Fruit fly (Drosophila melanogaster) whole organism, pupa: ENCODE data around the gene CG15283.

ENCODE experiments used
- CG10348 ChIP-seq: fragments of 200-800 bp; sonication (Bioruptor generic); IDR thresholded peaks from 2 replicates; pipeline ENCODE4 v1.3.6; 2022; ENCODE audit warnings: missing biosample characterization, missing genetic modification characterization
- CG12605 ChIP-seq: fragments of 200-800 bp; sonication (Bioruptor generic); IDR thresholded peaks from 2 replicates; pipeline ENCODE4 v1.3.6; 2022; ENCODE audit warnings: missing biosample characterization, missing genetic modification characterization
- CG13204 ChIP-seq: fragments of 200-800 bp; sonication (Bioruptor generic); optimal IDR thresholded peaks from 2 replicates; lab custom pipeline; 2018; ENCODE audit warnings: missing biosample characterization, mild to moderate bottlenecking, missing genetic modification characterization, moderate library complexity
- CG34367 ChIP-seq: fragments of 200-800 bp; sonication (Bioruptor generic); optimal IDR thresholded peaks from 2 replicates; lab custom pipeline; 2018; ENCODE audit warnings: missing biosample characterization, mild to moderate bottlenecking, missing genetic modification characterization
- CG4496 ChIP-seq: fragments of 200-800 bp; sonication (Bioruptor generic); IDR thresholded peaks from 3 replicates; pipeline ENCODE4 v1.3.6; 2022; ENCODE audit warnings: missing biosample characterization, missing genetic modification characterization
- CG9948 ChIP-seq: fragments of 200-800 bp; sonication (Bioruptor generic); optimal IDR thresholded peaks from 2 replicates; lab custom pipeline; 2018; ENCODE audit warnings: missing biosample characterization, mild to moderate bottlenecking, missing genetic modification characterization, moderate library complexity
- D1 ChIP-seq: fragments of 200-800 bp; sonication (Bioruptor generic); optimal IDR thresholded peaks from 2 replicates; lab custom pipeline; 2018; ENCODE audit warnings: missing biosample characterization, mild to moderate bottlenecking, missing genetic modification characterization, moderate library complexity
- EcR ChIP-seq: fragments of 200-800 bp; sonication (Bioruptor generic); optimal IDR thresholded peaks from 3 replicates; lab custom pipeline; 2019; ENCODE audit warnings: missing biosample characterization, missing genetic modification characterization, mild to moderate bottlenecking, moderate library complexity, missing genetic modification reagents
- gl ChIP-seq: fragments of 200-800 bp; sonication (Bioruptor generic); optimal IDR thresholded peaks from 2 replicates; lab custom pipeline; 2018; ENCODE audit warnings: missing biosample characterization, mild to moderate bottlenecking, missing genetic modification characterization

DNA sequence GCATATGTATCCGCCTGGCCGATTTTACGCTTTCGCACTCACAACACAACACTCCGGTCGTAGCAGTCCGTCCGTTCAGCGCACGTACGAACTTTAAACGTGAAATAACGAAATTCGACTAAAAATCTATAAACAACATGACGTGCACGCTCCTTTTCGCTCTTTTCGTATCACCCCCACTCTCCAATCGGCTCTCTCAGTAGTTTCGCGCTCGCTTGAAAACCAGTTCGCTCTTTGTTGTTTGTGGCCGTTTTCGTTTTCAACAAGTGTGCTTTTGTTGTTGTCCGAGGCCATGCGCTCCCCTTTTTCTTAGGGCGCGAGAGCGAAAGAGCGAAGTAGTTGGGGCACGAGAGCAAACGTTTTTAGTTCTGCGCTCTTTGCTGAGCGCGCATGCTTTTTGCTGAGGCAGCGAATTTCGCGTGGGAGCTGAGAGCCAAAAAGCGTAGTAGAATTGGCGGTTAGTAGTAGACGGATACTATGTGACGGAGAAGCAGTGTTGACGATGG, 41.2 kb downstream of the CG15283 start, which contains the start of gene elB:
- TF ChIP-seq CG4496 (no peak), CG12605 (peak; percentile 82), CG34367 (tag; lab: Kevin White, UChicago) (no peak), CG9948 (no peak), CG10348 (GFP tag; lab: Robert Waterston, UW) (no peak), CG13204 (GFP tag; lab: Kevin White, UChicago) (peak; percentile 33), D1 (tag; lab: Kevin White, UChicago) (no peak), gl (tag; lab: Kevin White, UChicago) (peak; percentile 8), EcR (GFP tag; lab: Kevin White, UChicago) (peak; percentile 50)
